Fruit fly (Drosophila melanogaster): ENCODE data around the gene CG17672.
A peak's percentile ranks its signal among the peaks of the same experiment; 100 is the strongest.

DNA sequence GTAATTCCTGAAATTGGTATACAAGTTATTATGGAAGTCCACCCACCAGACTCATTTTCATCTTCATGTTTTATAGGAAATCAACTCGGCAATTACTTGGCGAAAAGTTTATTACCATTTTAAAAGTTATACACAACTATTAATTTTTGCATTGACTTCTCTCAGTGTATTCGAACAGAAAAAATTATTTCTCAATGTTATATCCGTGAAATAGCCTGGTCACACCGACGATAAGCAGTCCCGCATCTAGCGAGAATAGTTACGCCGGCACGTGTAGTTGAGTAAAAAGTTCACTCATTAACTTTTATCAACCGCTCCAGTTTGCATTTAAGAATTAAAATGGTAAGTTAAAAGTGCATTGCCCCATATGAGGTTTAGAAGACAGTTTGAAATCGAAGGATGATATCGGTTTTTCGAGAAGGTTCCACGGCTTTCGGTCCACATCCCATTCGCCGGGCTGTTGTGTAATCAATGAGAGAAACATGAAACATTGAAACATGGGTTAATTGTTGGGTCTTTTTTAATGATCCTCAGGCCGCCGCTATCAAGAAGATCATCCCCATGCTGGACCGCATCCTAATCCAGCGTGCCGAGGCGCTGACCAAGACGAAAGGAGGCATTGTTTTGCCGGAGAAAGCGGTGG, 12.8 kb upstream of the CG17672 start, which contains the start of gene CG11267:
- TF ChIP-seq CG6254 (GFP tag; optimal IDR thresholded peaks at IDR 0.05) (peak; percentile 71), CG15514 (GFP tag; optimal IDR thresholded peaks at IDR 0.05) (peak; percentile 77), Six4 (GFP tag; optimal IDR thresholded peaks at IDR 0.05) (peak; percentile 78), NC2β (GFP tag; optimal IDR thresholded peaks at IDR 0.05) (peak; percentile 30), CG13296 (GFP tag; optimal IDR thresholded peaks at IDR 0.05) (peak; percentile 91), CkIIα-i1 (GFP tag; IDR thresholded peaks at IDR 0.05) (peak; percentile 55; the same call in 1 of the 2 replicates), CG17568 (GFP tag; optimal IDR thresholded peaks at IDR 0.05) (peak; percentile 62), CTCF (GFP tag; optimal IDR thresholded peaks at IDR 0.05) (peak; percentile 43), CG32772 (GFP tag; IDR thresholded peaks at IDR 0.05) (peak; percentile 90), salm (tag; optimal IDR thresholded peaks at IDR 0.05) (peak; percentile 56), dan (GFP tag; IDR thresholded peaks at IDR 0.05) (no peak), Ravus (GFP tag; IDR thresholded peaks at IDR 0.05) (peak; percentile 57), CG9609 (GFP tag; optimal IDR thresholded peaks at IDR 0.05) (peak; percentile 77), CG18619 (GFP tag; optimal IDR thresholded peaks at IDR 0.05) (peak; percentile 73)

Data from whole organism, embryonic.